Fruit fly (Drosophila melanogaster) whole organism, embryonic: ENCODE results near the gene CG3224.

ENCODE experiments used
- Atf-2 ChIP-seq: fragments of 200-800 bp; sonication (Bioruptor generic); optimal IDR thresholded peaks from 2 replicates; lab custom pipeline; 2016; ENCODE audit warnings: missing biosample characterization, missing genetic modification characterization
- CG10209 ChIP-seq: fragments of 200-800 bp; sonication (Bioruptor generic); optimal IDR thresholded peaks from 3 replicates; lab custom pipeline; 2017; ENCODE audit warnings: missing biosample characterization, mild to moderate bottlenecking, missing genetic modification characterization, missing genetic modification reagents
- CG10565 ChIP-seq: fragments of 200-800 bp; sonication (Bioruptor generic); optimal IDR thresholded peaks from 3 replicates; lab custom pipeline; 2016; ENCODE audit warnings: missing biosample characterization, mild to moderate bottlenecking, missing genetic modification characterization
- CG10979 ChIP-seq: fragments of 200-800 bp; sonication (Bioruptor generic); optimal IDR thresholded peaks from 2 replicates; lab custom pipeline; 2018; ENCODE audit warnings: missing biosample characterization, mild to moderate bottlenecking, missing genetic modification characterization, moderate library complexity
- CG11695 ChIP-seq: fragments of 200-800 bp; sonication (Bioruptor generic); IDR thresholded peaks from 3 replicates; pipeline ENCODE4 v1.3.6; 2022; ENCODE audit warnings: missing biosample characterization, missing genetic modification characterization
- CG13775 ChIP-seq: fragments of 200-800 bp; sonication (Bioruptor generic); optimal IDR thresholded peaks from 3 replicates; lab custom pipeline; 2017; ENCODE audit warnings: missing biosample characterization, mild to moderate bottlenecking, missing genetic modification characterization
- CG1529 ChIP-seq: fragments of 200-800 bp; sonication (Bioruptor generic); optimal IDR thresholded peaks from 3 replicates; lab custom pipeline; 2018; ENCODE audit warnings: missing biosample characterization, missing genetic modification characterization
- CG16779 ChIP-seq: fragments of 200-800 bp; sonication (Bioruptor generic); IDR thresholded peaks from 2 replicates; pipeline ENCODE4 v1.3.6; 2022; ENCODE audit warnings: missing biosample characterization, missing genetic modification characterization
- CG17612 ChIP-seq: fragments of 200-800 bp; sonication (Bioruptor generic); IDR thresholded peaks from 2 replicates; pipeline ENCODE4 v1.3.6; 2022; ENCODE audit warnings: missing biosample characterization, missing genetic modification characterization
- CG17829 ChIP-seq: fragments of 200-800 bp; optimal IDR thresholded peaks from 2 replicates; lab custom pipeline; 2019; ENCODE audit warnings: missing biosample characterization, mild to moderate bottlenecking, missing genetic modification characterization, moderate library complexity
- CG2199 ChIP-seq: fragments of 200-800 bp; sonication (Bioruptor generic); IDR thresholded peaks from 3 replicates; pipeline ENCODE4 v1.3.6; 2022; ENCODE audit warnings: missing biosample characterization, missing genetic modification characterization
- CG31365 ChIP-seq: fragments of 200-800 bp; sonication (Bioruptor generic); optimal IDR thresholded peaks from 2 replicates; lab custom pipeline; 2018; ENCODE audit warnings: missing biosample characterization, mild to moderate bottlenecking, missing genetic modification characterization
- CG3281 ChIP-seq: fragments of 200-800 bp; sonication (Bioruptor generic); optimal IDR thresholded peaks from 3 replicates; lab custom pipeline; 2017; ENCODE audit warnings: missing biosample characterization, mild to moderate bottlenecking, missing genetic modification characterization
- CG3726 ChIP-seq: fragments of 200-800 bp; sonication (Bioruptor generic); IDR thresholded peaks from 3 replicates; pipeline ENCODE4, ENCODE4 v1.3.6; 2022; ENCODE audit warnings: missing biosample characterization, missing genetic modification characterization
- CG42726 ChIP-seq: fragments of 200-800 bp; sonication (Bioruptor generic); IDR thresholded peaks from 2 replicates; pipeline ENCODE4 v1.3.6; 2022; ENCODE audit warnings: missing biosample characterization, missing genetic modification characterization; ENCODE audit not compliant: partially characterized antibody
- CG4328 ChIP-seq: fragments of 200-800 bp; sonication (Bioruptor generic); optimal IDR thresholded peaks from 3 replicates; lab custom pipeline; 2017; ENCODE audit warnings: missing biosample characterization, missing genetic modification reagents, missing genetic modification characterization
- CG4617 ChIP-seq: fragments of 200-800 bp; sonication (Bioruptor generic); optimal IDR thresholded peaks from 3 replicates; lab custom pipeline; 2016; ENCODE audit warnings: missing biosample characterization, missing genetic modification characterization, borderline replicate concordance
- CG4707 ChIP-seq: fragments of 200-800 bp; sonication (Bioruptor generic); optimal IDR thresholded peaks from 2 replicates; lab custom pipeline; 2018; ENCODE audit warnings: missing biosample characterization, mild to moderate bottlenecking, missing genetic modification characterization, moderate library complexity
- CHES-1-like ChIP-seq: fragments of 200-800 bp; sonication (Bioruptor generic); optimal IDR thresholded peaks from 2 replicates; lab custom pipeline; 2016; ENCODE audit warnings: missing biosample characterization, missing genetic modification characterization
- Camta ChIP-seq: fragments of 200-800 bp; sonication (Bioruptor generic); optimal IDR thresholded peaks from 2 replicates; lab custom pipeline; 2016; ENCODE audit warnings: missing biosample characterization, missing genetic modification characterization
- Dfd ChIP-seq, 2 experiments: fragments of >200 bp; optimal IDR thresholded peaks; 2 replicates each; lab custom pipeline; 2017; ENCODE audit warnings: missing biosample characterization in 2 of 2, missing genetic modification characterization in 2 of 2
- Dref ChIP-seq: fragments of 200-800 bp; sonication (Bioruptor generic); IDR thresholded peaks from 2 replicates; pipeline ENCODE4 v1.3.6; 2022; ENCODE audit warnings: missing biosample characterization, missing genetic modification characterization
- ERR ChIP-seq: fragments of 200-800 bp; sonication (Bioruptor generic); optimal IDR thresholded peaks from 2 replicates; lab custom pipeline; 2016; ENCODE audit warnings: missing biosample characterization, missing genetic modification characterization
- Eip74EF ChIP-seq, 2 experiments: fragments of 200-800 bp in 1 of 2; fragments of >200 bp in 1 of 2; sonication (Bioruptor generic) in 1 of 2; optimal IDR thresholded peaks; 2 replicates each; lab custom pipeline; 2017 to 2019; ENCODE audit warnings: missing biosample characterization in 2 of 2, missing genetic modification characterization in 2 of 2, mild to moderate bottlenecking in 1 of 2, moderate library complexity in 1 of 2
- HLH4C ChIP-seq: fragments of 200-800 bp; sonication (Bioruptor generic); IDR thresholded peaks from 3 replicates; pipeline ENCODE4 v1.3.6; 2022; ENCODE audit warnings: missing biosample characterization, missing genetic modification characterization; ENCODE audit not compliant: partially characterized antibody
- Mad ChIP-seq: fragments of 200-800 bp; sonication (Bioruptor generic); optimal IDR thresholded peaks from 2 replicates; lab custom pipeline; 2016; ENCODE audit warnings: missing biosample characterization, missing genetic modification characterization
- Meics ChIP-seq: fragments of 200-800 bp; sonication (Bioruptor generic); optimal IDR thresholded peaks from 2 replicates; lab custom pipeline; 2017; ENCODE audit warnings: missing biosample characterization, mild to moderate bottlenecking, missing genetic modification characterization
- Scr ChIP-seq: fragments of 200-800 bp; sonication (Bioruptor generic); IDR thresholded peaks from 2 replicates; pipeline ENCODE4 v1.3.6; 2022; ENCODE audit warnings: missing biosample characterization, missing genetic modification characterization; ENCODE audit not compliant: partially characterized antibody
- Taf1 ChIP-seq: fragments of 200-800 bp; sonication (Bioruptor generic); IDR thresholded peaks from 2 replicates; pipeline ENCODE4 v1.3.6; 2022; ENCODE audit warnings: missing biosample characterization, missing genetic modification characterization
- Usf ChIP-seq: fragments of 200-800 bp; sonication (Bioruptor generic); optimal IDR thresholded peaks from 2 replicates; lab custom pipeline; 2017; ENCODE audit warnings: missing genotype, missing biosample characterization, missing genetic modification characterization
- bab2 ChIP-seq: fragments of 200-800 bp; sonication (Bioruptor generic); optimal IDR thresholded peaks from 2 replicates; lab custom pipeline; 2016; ENCODE audit warnings: missing biosample characterization, missing genetic modification characterization
- br ChIP-seq: fragments of >200 bp; optimal IDR thresholded peaks from 2 replicates; lab custom pipeline; 2017
- btn ChIP-seq: fragments of 200-800 bp; sonication (Bioruptor generic); optimal IDR thresholded peaks from 2 replicates; lab custom pipeline; 2016; ENCODE audit warnings: missing biosample characterization, missing genetic modification characterization
- crp ChIP-seq, 2 experiments: fragments of 200-800 bp; sonication (Bioruptor generic); optimal IDR thresholded peaks; 2 replicates in 1 of 2; 3 replicates in 1 of 2; lab custom pipeline; 2017; ENCODE audit warnings: missing biosample characterization in 2 of 2, missing genetic modification characterization in 2 of 2, mild to moderate bottlenecking in 1 of 2, moderate library complexity in 1 of 2
- dan ChIP-seq: fragments of 200-800 bp; sonication (Bioruptor generic); IDR thresholded peaks from 2 replicates; pipeline ENCODE4 v1.3.6; 2022; ENCODE audit warnings: missing biosample characterization, missing genetic modification characterization
- ftz-f1 ChIP-seq: fragments of 200-800 bp; sonication (Bioruptor generic); optimal IDR thresholded peaks from 2 replicates; lab custom pipeline; 2016; ENCODE audit warnings: missing biosample characterization, missing genetic modification characterization
- fu2 ChIP-seq: fragments of 200-800 bp; sonication (Bioruptor generic); optimal IDR thresholded peaks from 2 replicates; lab custom pipeline; 2016; ENCODE audit warnings: missing biosample characterization, missing genetic modification characterization
- hbn ChIP-seq: fragments of 200-800 bp; sonication (Bioruptor generic); IDR thresholded peaks from 2 replicates; pipeline ENCODE4 v1.3.6; 2022; ENCODE audit warnings: missing biosample characterization, missing genetic modification characterization; ENCODE audit not compliant: partially characterized antibody
- inv ChIP-seq: fragments of 200-800 bp; sonication (Bioruptor generic); IDR thresholded peaks from 2 replicates; pipeline ENCODE4 v1.3.6; 2022; ENCODE audit warnings: missing biosample characterization, missing genetic modification characterization; ENCODE audit not compliant: partially characterized antibody
- kah ChIP-seq: fragments of 200-800 bp; sonication (Bioruptor generic); optimal IDR thresholded peaks from 2 replicates; lab custom pipeline; 2018; ENCODE audit warnings: missing biosample characterization, mild to moderate bottlenecking, missing genetic modification characterization
- nerfin-2 ChIP-seq: fragments of 200-800 bp; sonication (Bioruptor generic); IDR thresholded peaks from 2 replicates; pipeline ENCODE4 v1.3.6; 2022; ENCODE audit warnings: missing biosample characterization, missing genetic modification characterization; ENCODE audit not compliant: partially characterized antibody
- pb ChIP-seq: fragments of 200-800 bp; sonication (Bioruptor generic); optimal IDR thresholded peaks from 3 replicates; lab custom pipeline; 2016; ENCODE audit warnings: missing biosample characterization, missing genetic modification characterization
- prd ChIP-seq, 3 experiments: fragments of >200 bp in 2 of 3; fragments of 200-800 bp in 1 of 3; sonication (Bioruptor generic) in 1 of 3; optimal IDR thresholded peaks in 2 of 3; IDR thresholded peaks in 1 of 3; 2 replicates in 2 of 3; 3 replicates in 1 of 3; pipeline versions ENCODE4 v1.3.6 to Lab custom; 2017 to 2022; ENCODE audit warnings: missing biosample characterization in 1 of 3, missing genetic modification characterization in 1 of 3
- schlank ChIP-seq: fragments of 200-800 bp; sonication (Bioruptor generic); optimal IDR thresholded peaks from 2 replicates; lab custom pipeline; 2018; ENCODE audit warnings: missing biosample characterization, mild to moderate bottlenecking, missing genetic modification characterization
- shn ChIP-seq: fragments of 200-800 bp; sonication (Bioruptor generic); optimal IDR thresholded peaks from 3 replicates; lab custom pipeline; 2016; ENCODE audit warnings: missing biosample characterization, missing genetic modification characterization
- sr ChIP-seq: fragments of 200-800 bp; sonication (Bioruptor generic); IDR thresholded peaks from 3 replicates; pipeline ENCODE4 v1.3.6; 2022; ENCODE audit warnings: missing biosample characterization, missing genetic modification characterization
- ssp ChIP-seq: fragments of 200-800 bp; sonication (Bioruptor generic); IDR thresholded peaks from 2 replicates; pipeline ENCODE4 v1.3.6; 2022; ENCODE audit warnings: missing biosample characterization, missing genetic modification characterization
- zen ChIP-seq: fragments of 200-800 bp; sonication (Bioruptor generic); optimal IDR thresholded peaks from 3 replicates; lab custom pipeline; 2018; ENCODE audit warnings: missing biosample characterization, mild to moderate bottlenecking, missing genetic modification characterization, moderate library complexity

Gene CG3224

dm6 chrX:6678635-6679501, 17.6 kb upstream of the CG3224 start, which contains the start of gene ND-ASHI (continued):
- TF ChIP-seq shn (GFP tag; lab: Kevin White, UChicago) (peak; percentile 77), Mad (GFP tag; lab: Kevin White, UChicago) (peak; percentile 89), ssp (GFP tag; lab: Robert Waterston, UW) (peak; percentile 81), Scr (GFP tag; lab: Robert Waterston, UW) (no peak), btn (GFP tag; lab: Kevin White, UChicago) (peak; percentile 79), hbn (GFP tag; lab: Robert Waterston, UW) (no peak), Taf1 (GFP tag; lab: Robert Waterston, UW) (peak; percentile 96), dan (GFP tag; lab: Robert Waterston, UW) (peak; percentile 74), CG11695 (GFP tag; lab: Robert Waterston, UW) (peak; percentile 94), crp (GFP tag; optimal IDR thresholded peaks at IDR 0.05; lab: Kevin White, UChicago) (peak in 1 of 2 experiments; percentile 49), pb (GFP tag; lab: Kevin White, UChicago) (peak; percentile 80), CG10979 (tag; lab: Kevin White, UChicago) (peak; percentile 89), CG3281 (GFP tag; lab: Kevin White, UChicago) (peak; percentile 97), schlank (tag; lab: Kevin White, UChicago) (peak; percentile 97), Dfd (GFP tag; optimal IDR thresholded peaks at IDR 0.05; lab: Kevin White, UChicago) (no peak), br (no peak), bab2 (GFP tag; lab: Kevin White, UChicago) (peak; percentile 93), CG3726 (GFP tag; lab: Robert Waterston, UW) (peak; percentile 93), prd (optimal IDR thresholded peaks at IDR 0.05; lab: Kevin White, UChicago) (no peak), prd (GFP tag; IDR thresholded peaks at IDR 0.05; lab: Robert Waterston, UW) (peak; percentile 96), CG31365 (tag; lab: Kevin White, UChicago) (peak; percentile 88), inv (no peak), Atf-2 (GFP tag; lab: Kevin White, UChicago) (peak; percentile 88), CHES-1-like (peak; percentile 85), kah (GFP tag; lab: Kevin White, UChicago) (peak; percentile 56), nerfin-2 (GFP tag; lab: Robert Waterston, UW) (no peak), Eip74EF (GFP tag; optimal IDR thresholded peaks at IDR 0.05; lab: Kevin White, UChicago) (peak in 1 of 2 experiments; percentile 88), CG42726 (GFP tag; lab: Robert Waterston, UW) (no peak), Usf (peak; percentile 89), fu2 (peak; percentile 86), ftz-f1 (GFP tag; lab: Kevin White, UChicago) (peak; percentile 69), ERR (GFP tag; lab: Kevin White, UChicago) (peak; percentile 93), CG16779 (GFP tag; lab: Robert Waterston, UW) (peak; percentile 96), CG17829 (tag; lab: Kevin White, UChicago) (peak; percentile 90), CG10565 (peak; percentile 78), sr (peak; percentile 90), Meics (GFP tag; lab: Kevin White, UChicago) (peak; percentile 97), CG1529 (peak; percentile 87), CG4328 (peak; percentile 83), CG4707 (peak; percentile 73), HLH4C (GFP tag; lab: Robert Waterston, UW) (no peak), Dref (GFP tag; lab: Robert Waterston, UW) (peak; percentile 45), CG13775 (GFP tag; lab: Kevin White, UChicago) (peak; percentile 93), CG4617 (peak; percentile 85), CG2199 (GFP tag; lab: Robert Waterston, UW) (peak; percentile 90), CG17612 (GFP tag; lab: Robert Waterston, UW) (peak; percentile 92), zen (tag; lab: Kevin White, UChicago) (peak; percentile 84), CG10209 (GFP tag; lab: Kevin White, UChicago) (peak; percentile 92), Camta (peak; percentile 87)
